Worm (Caenorhabditis elegans): Measurements from ENCODE around the gene T08G5.1.

Gene T08G5.1

ce11 chrV:14012002-14012554, 6.5 kb upstream of the T08G5.1 start, which contains the start of the genes ddx-17 and aip-1 (continued):
- peak; percentile 45; the same call in 1 of the 2 replicates for TF ChIP-seq B0336.3 (GFP tag; IDR thresholded peaks at IDR 0.05)
- TF ChIP-seq snpc-4 (GFP tag; optimal IDR thresholded peaks at IDR 0.05): no peak
- TF ChIP-seq snpc-4 (tag; optimal IDR thresholded peaks at IDR 0.05): peak; percentile 2 to 71 (median 41)
- TF ChIP-seq nhr-90 (tag; optimal IDR thresholded peaks at IDR 0.05): no peak
- peak; percentile 57 for TF ChIP-seq dpl-1 (GFP tag; optimal IDR thresholded peaks at IDR 0.05)
- peak; percentile 76 for TF ChIP-seq madf-3 (GFP tag; IDR thresholded peaks at IDR 0.05)
- TF ChIP-seq attf-3 (GFP tag; conservative IDR thresholded peaks at IDR 0.05): 0 out of 2 replicates have a peak, but pooled peaks have one; percentile 12
- peak; percentile 40; the same call in 1 of the 2 replicates for TF ChIP-seq D2030.7 (GFP tag; IDR thresholded peaks at IDR 0.05)
- TF ChIP-seq lsl-1 (GFP tag; optimal IDR thresholded peaks at IDR 0.05): peak; percentile 72
- TF ChIP-seq pha-4 (tag; optimal IDR thresholded peaks at IDR 0.05): no peak
- TF ChIP-seq nhr-80 (tag; optimal IDR thresholded peaks at IDR 0.05): peak; percentile 35
- peak; percentile 35 for TF ChIP-seq ztf-26 (tag; optimal IDR thresholded peaks at IDR 0.05)
- TF ChIP-seq ZK185.1 (tag; optimal IDR thresholded peaks at IDR 0.05; ENCODE audit: poor library complexity, severe bottlenecking): peak; percentile 5
- peak in 1 of 2 experiments; percentile 21 for TF ChIP-seq let-607 (tag; optimal IDR thresholded peaks at IDR 0.05)
- 0 out of 2 replicates have a peak, but pooled peaks have one; percentile 45 for TF ChIP-seq Y53G8AR.9 (GFP tag; conservative IDR thresholded peaks at IDR 0.05)
- TF ChIP-seq atf-7 (tag; optimal IDR thresholded peaks at IDR 0.05): peak; percentile 92

DNA sequence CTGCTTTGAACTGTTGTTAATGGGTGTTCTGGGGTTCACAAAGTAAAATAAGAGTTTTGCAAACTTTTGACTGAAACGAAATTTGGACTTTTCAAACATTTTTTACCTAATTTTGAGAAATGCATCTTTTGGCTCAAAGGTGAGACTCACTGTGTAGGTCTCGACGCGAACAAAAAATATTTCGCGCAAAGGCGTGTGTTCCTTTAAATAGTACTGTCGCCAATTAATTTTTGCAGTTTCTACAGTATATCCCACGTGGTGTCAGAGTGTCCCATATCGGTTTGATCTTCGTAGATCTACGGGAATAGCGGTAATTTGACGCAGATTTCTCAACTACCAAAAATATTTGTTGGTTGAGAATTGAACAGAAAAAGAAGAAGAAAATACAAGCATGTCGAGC, 4.9 kb upstream of the T08G5.1 start:
- TF ChIP-seq lin-54 (GFP tag; optimal IDR thresholded peaks at IDR 0.05) (peak; percentile 19), repo-1 (tag; optimal IDR thresholded peaks at IDR 0.05) (peak; percentile 39), athp-1 (tag; optimal IDR thresholded peaks at IDR 0.05) (peak; percentile 37), D2030.7 (GFP tag; IDR thresholded peaks at IDR 0.05) (no peak), ceh-100 (GFP tag; IDR thresholded peaks at IDR 0.05) (0 out of 2 replicates have a peak, but pooled peaks have one; percentile 11), let-526 (GFP tag; IDR thresholded peaks at IDR 0.05) (no peak), hsf-1 (GFP tag; IDR thresholded peaks at IDR 0.05) (0 out of 2 replicates have a peak, but pooled peaks have one; percentile 30), lsl-1 (GFP tag; optimal IDR thresholded peaks at IDR 0.05) (peak; percentile 42), efl-1 (GFP tag; optimal IDR thresholded peaks at IDR 0.05) (peak; percentile 22), pha-4 (tag; optimal IDR thresholded peaks at IDR 0.05) (no peak), snpc-4 (GFP tag; optimal IDR thresholded peaks at IDR 0.05) (no peak), snpc-4 (tag; optimal IDR thresholded peaks at IDR 0.05) (peak in 2 of 4 experiments; percentile 10 to 13), ceh-40 (GFP tag; IDR thresholded peaks at IDR 0.05) (0 out of 2 replicates have a peak, but pooled peaks have one; percentile 53), F33H1.4 (GFP tag; IDR thresholded peaks at IDR 0.05) (peak; percentile 35)

DNA sequence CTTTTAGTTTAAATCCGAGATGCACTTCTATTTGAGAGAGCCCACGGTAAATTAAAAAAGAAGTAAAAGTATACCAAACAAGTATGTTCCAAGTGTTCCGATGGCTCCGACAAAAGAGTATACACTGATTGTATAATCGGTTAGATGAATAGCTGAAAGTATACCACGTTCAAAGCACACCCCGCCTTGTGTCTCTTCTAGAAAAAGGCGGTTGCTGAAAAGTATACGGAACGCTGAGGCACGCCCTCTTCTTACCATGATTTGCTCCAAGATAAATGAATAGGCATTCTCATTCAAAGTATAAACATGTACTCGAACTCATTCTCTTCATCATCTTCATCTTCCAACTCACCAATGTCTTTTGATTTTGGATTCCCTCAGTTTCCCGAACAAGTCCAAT, 4.2 kb upstream of the T08G5.1 start, which contains the start of gene end-3:
end-3 (plus strand) TSS at position 301 of the 400 bp plus-strand sequence.
- TF ChIP-seq nhr-27 (tag; optimal IDR thresholded peaks at IDR 0.05) (no peak), him-1 (tag; optimal IDR thresholded peaks at IDR 0.05) (no peak), repo-1 (tag; optimal IDR thresholded peaks at IDR 0.05) (no peak), mxl-1 (tag; optimal IDR thresholded peaks at IDR 0.05) (no peak), F10E7.11 (tag; optimal IDR thresholded peaks at IDR 0.05) (no peak), ccch-3 (GFP tag; optimal IDR thresholded peaks at IDR 0.05) (no peak), F23B12.7 (tag; optimal IDR thresholded peaks at IDR 0.05; ENCODE audit: insufficient read depth) (no peak)

DNA sequence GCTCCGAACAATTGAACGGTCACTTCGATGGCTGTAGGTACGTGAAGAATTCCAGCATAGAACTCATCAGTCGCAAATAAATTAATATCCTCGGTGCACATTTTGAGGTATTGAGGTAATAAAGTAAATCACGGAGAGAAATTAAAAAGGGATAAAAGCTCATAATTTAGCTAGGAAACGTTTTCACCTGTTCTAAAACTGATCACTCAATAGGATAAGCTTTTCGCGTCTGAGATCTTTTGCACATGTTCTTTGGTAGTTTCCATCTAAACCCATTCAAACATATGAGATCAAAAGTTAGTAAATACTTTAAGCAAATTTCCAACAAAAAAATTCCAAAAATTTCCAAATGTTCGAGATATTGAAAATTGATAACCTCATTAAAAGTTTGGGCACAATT, 1.1 kb upstream of the T08G5.1 start, which contains the start of gene srh-308:
srh-308 (minus strand) TSS at position 101 of the 400 bp plus-strand sequence.
- TF ChIP-seq Y79H2A.3 (GFP tag; conservative IDR thresholded peaks at IDR 0.05) (no peak), sptf-2 (GFP tag; optimal IDR thresholded peaks at IDR 0.05) (no peak), T26A5.8 (tag; optimal IDR thresholded peaks at IDR 0.05) (no peak), rcor-1 (GFP tag; IDR thresholded peaks at IDR 0.05) (no peak), F33H1.4 (GFP tag; IDR thresholded peaks at IDR 0.05) (no peak), ztf-18 (tag; optimal IDR thresholded peaks at IDR 0.05) (no peak), Y53F4B.3 (GFP tag; IDR thresholded peaks at IDR 0.05) (no peak), F23B12.7 (tag; optimal IDR thresholded peaks at IDR 0.05; ENCODE audit: insufficient read depth) (no peak), ztf-3 (GFP tag; optimal IDR thresholded peaks at IDR 0.05) (no peak), cebp-1 (GFP tag; IDR thresholded peaks at IDR 0.05) (no peak), cebp-1 (tag; optimal IDR thresholded peaks at IDR 0.05) (no peak), aptf-2 (GFP tag; conservative IDR thresholded peaks at IDR 0.05) (no peak), ccch-3 (GFP tag; optimal IDR thresholded peaks at IDR 0.05) (no peak), F22D6.2 (tag; optimal IDR thresholded peaks at IDR 0.05) (no peak), die-1 (tag; optimal IDR thresholded peaks at IDR 0.05) (no peak), mxl-1 (tag; optimal IDR thresholded peaks at IDR 0.05) (no peak), lin-54 (GFP tag; optimal IDR thresholded peaks at IDR 0.05) (no peak)
